Worm (Caenorhabditis elegans): ENCODE results near the gene rpl-5.
A peak's percentile ranks its signal among the peaks of the same experiment; 100 is the strongest.

rpl-5 gene

DNA sequence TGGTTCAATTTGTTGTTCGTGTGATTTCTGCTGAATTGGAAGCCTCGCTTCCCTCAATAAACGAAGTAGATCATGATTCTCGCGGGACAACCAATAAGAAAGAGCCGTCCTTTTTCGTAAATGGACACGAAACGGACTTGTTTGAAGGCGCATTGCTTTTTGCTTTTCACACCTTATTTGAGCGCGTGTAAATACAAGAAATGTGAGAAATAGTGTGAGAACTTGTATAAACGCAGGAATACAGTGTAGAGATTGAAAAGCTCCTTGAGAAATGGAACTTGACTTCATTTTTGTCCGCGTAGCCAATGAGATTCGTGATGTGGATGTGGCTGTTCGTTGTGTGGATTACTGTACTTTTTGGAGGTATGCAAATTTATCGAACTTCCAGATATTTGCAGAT, 49.1 kb upstream of the rpl-5 start, which contains the start of gene cht-2:
Gene cht-2 (plus strand): TSS at position 301 of the 400 bp plus-strand sequence.
- TF ChIP-seq ceh-19 (GFP tag; optimal IDR thresholded peaks at IDR 0.05): no peak
- TF ChIP-seq ceh-24 (tag; optimal IDR thresholded peaks at IDR 0.05): no peak
- TF ChIP-seq ama-1 (optimal IDR thresholded peaks at IDR 0.05): no peak
- TF ChIP-seq ceh-22 (tag; optimal IDR thresholded peaks at IDR 0.05): no peak
- TF ChIP-seq nhr-232 (tag; optimal IDR thresholded peaks at IDR 0.05): no peak
- TF ChIP-seq rnt-1 (tag; optimal IDR thresholded peaks at IDR 0.05): no peak
- TF ChIP-seq fax-1 (tag; optimal IDR thresholded peaks at IDR 0.05): no peak
- TF ChIP-seq ceh-45 (GFP tag; IDR thresholded peaks at IDR 0.05): no peak
- no peak for TF ChIP-seq ceh-31 (tag; optimal IDR thresholded peaks at IDR 0.05)
- no peak for TF ChIP-seq ceh-48 (tag; optimal IDR thresholded peaks at IDR 0.05)
- TF ChIP-seq dmd-4 (tag; optimal IDR thresholded peaks at IDR 0.05; ENCODE audit: borderline replicate concordance): no peak

DNA sequence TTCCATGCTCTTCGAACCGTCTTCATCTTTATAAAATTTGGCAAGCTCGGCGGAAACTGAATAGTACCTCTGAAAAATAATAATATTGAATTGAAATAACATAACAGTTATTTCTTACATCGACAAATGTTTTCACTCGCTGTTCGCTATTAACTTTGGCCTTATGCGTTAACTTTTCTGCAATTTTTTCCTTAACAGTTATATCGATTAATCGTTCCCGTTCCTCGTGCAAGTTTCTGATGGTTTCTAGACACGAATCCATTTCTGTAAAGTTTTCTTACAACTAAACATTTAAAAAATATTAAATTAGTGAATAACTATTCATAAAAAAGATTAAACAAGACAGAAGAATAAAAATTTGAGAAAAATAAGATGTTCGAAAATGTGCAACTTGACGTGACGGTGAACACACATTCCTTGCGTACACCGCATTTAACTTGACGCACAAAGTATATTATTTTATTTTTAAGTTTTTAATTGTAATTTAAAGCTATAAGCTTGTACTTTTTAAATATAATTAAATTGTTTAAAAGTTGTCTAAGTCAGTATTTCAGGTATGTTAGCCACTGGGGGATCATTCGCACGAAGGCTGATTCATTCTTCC, 44.5 kb upstream of the rpl-5 start, which contains the start of the genes prp-9 and mrps-18B:
Gene prp-9 (minus strand): TSS at position 264 of the 604 bp plus-strand sequence.
Gene mrps-18B (plus strand): TSS at position 549 of the 604 bp plus-strand sequence.
- TF ChIP-seq pros-1 (tag; optimal IDR thresholded peaks at IDR 0.05) (no peak), ceh-30 (tag; optimal IDR thresholded peaks at IDR 0.05) (no peak), K09A11.1 (tag; optimal IDR thresholded peaks at IDR 0.05; ENCODE audit: insufficient read depth) (no peak), unc-3 (GFP tag; conservative IDR thresholded peaks at IDR 0.05) (no peak), unc-3 (tag; optimal IDR thresholded peaks at IDR 0.05) (no peak), pag-3 (tag; optimal IDR thresholded peaks at IDR 0.05; ENCODE audit: borderline replicate concordance) (no peak), unc-42 (tag; optimal IDR thresholded peaks at IDR 0.05) (no peak), ceh-34 (tag; optimal IDR thresholded peaks at IDR 0.05) (no peak)

DNA sequence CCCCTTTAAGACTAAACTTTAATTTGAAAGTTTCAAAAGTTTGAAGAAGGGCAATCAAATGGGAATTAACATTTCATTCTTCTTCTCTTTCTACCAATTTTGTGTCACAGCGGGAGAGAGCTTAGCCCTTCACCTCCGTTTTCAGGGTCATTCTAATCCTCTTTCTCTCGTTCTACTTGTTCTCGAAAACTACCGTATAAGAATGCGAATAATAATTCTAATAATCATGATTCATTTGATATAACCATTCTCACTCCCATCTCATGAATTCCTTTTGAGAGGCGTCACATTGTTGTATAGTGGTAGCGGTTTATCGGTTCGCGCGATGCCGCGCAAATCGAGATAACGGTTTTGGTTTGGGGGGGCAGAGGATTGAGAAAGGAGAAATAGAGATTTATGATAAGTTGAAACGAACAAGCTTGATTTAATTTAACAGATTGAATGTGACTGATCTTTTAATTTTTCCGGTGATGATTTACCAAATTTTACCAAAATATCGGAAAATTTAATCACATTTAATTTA, 40.5 kb upstream of the rpl-5 start:
- peak; percentile 13 for TF ChIP-seq ref-2 (tag; optimal IDR thresholded peaks at IDR 0.05)
- peak; percentile 2 for TF ChIP-seq rnt-1 (tag; optimal IDR thresholded peaks at IDR 0.05)
- TF ChIP-seq dmd-4 (tag; optimal IDR thresholded peaks at IDR 0.05; ENCODE audit: borderline replicate concordance): no peak

DNA sequence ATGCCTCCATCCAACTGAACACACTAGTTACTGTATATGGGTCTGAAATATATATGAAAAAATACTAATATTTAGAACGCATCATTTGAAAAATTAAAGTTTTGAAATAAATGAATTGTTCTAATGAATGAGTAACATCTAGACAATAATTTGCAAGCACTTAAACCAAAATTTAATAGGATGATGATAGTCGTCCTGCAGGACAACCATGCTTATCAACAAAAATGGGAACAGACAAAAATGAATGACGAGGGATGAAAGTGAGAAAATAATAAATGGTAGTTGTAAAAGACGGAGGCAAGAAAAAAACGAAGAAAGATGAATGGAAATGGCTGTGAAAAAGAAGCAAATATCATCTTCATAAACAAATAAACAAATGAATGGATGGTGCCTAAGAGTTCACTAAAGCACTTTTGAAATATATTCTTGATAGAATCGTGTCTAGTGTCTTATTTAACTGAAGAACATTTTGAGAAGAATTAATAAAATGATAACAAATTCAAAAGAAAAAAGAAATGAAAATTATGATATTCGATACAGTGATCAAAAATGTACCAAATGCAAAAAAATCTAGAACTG, 38.5 kb upstream of the rpl-5 start, which contains the start of gene gldi-7:
Gene gldi-7 (minus strand): TSS at position 42 of the 579 bp plus-strand sequence.
- TF ChIP-seq unc-86 (tag; optimal IDR thresholded peaks at IDR 0.05): no peak
- no peak for TF ChIP-seq T23F11.4 (GFP tag; optimal IDR thresholded peaks at IDR 0.05)
- TF ChIP-seq ceh-24 (tag; optimal IDR thresholded peaks at IDR 0.05): no peak
- no peak for TF ChIP-seq mec-3 (tag; optimal IDR thresholded peaks at IDR 0.05; ENCODE audit: borderline replicate concordance)
- no peak for TF ChIP-seq C08G9.2 (tag; optimal IDR thresholded peaks at IDR 0.05)
- TF ChIP-seq K02D7.2 (tag; optimal IDR thresholded peaks at IDR 0.05): no peak
- no peak for TF ChIP-seq syd-9 (tag; optimal IDR thresholded peaks at IDR 0.05)
- no peak for TF ChIP-seq nfya-1 (tag; optimal IDR thresholded peaks at IDR 0.05)
- no peak for TF ChIP-seq F13H6.1 (tag; optimal IDR thresholded peaks at IDR 0.05)
- no peak for TF ChIP-seq ceh-2 (tag; optimal IDR thresholded peaks at IDR 0.05)
- TF ChIP-seq lin-11 (tag; optimal IDR thresholded peaks at IDR 0.05): no peak
- no peak for TF ChIP-seq ceh-22 (tag; optimal IDR thresholded peaks at IDR 0.05)
- TF ChIP-seq nhr-11 (tag; optimal IDR thresholded peaks at IDR 0.05): no peak

DNA sequence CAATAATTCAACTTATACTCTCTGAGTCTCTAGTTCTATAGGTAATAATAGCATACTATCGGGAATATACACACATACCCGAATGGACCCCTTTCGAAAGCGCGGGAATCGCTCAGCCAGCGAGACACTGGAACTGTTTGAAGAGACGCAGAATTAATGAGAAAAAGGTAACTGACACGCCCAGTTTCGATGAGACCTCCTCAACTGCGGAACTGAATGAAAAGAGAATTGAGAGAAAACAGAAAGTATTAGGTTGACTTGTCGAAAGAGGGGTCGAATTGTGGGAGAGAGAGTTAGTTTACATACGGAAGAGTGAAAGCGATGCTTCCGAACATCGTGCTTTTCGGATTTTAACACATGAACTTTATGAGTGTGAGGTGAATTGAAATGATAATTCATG, 37.7 kb upstream of the rpl-5 start:
- TF ChIP-seq pag-3 (tag; optimal IDR thresholded peaks at IDR 0.05; ENCODE audit: borderline replicate concordance) (no peak), ceh-31 (tag; optimal IDR thresholded peaks at IDR 0.05) (peak; percentile 8), hlh-30 (tag; optimal IDR thresholded peaks at IDR 0.05; ENCODE audit: insufficient read depth) (no peak), nfya-1 (tag; optimal IDR thresholded peaks at IDR 0.05) (peak; percentile 51), pha-2 (tag; optimal IDR thresholded peaks at IDR 0.05) (peak; percentile 16), ceh-34 (tag; optimal IDR thresholded peaks at IDR 0.05) (peak; percentile 65), tbx-2 (tag; optimal IDR thresholded peaks at IDR 0.05) (peak; percentile 48)

Data from whole organism, late embryonic.